Worm (Caenorhabditis elegans): ENCODE results near the gene mig-39.

mig-39 gene

DNA sequence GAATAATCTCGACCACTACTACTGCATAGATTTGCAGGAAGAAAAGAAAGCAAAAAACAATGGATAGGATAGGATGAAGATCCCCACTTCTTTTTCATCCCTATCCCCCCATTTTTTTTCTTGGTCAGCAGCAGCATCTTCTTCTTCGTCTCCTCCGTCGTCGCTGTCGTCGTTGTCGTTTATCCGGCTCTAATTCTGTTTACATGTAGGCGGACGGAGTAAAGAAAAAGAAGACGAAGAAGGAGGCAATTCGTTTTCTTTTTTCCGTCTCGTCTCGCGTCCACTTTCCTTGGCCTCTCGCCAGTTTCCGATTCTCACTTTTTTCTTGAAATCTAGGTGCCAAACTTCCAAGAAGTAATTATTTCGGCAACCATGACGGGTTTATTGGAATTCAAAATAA lies 44.9 kb downstream of the mig-39 start:
- peak; percentile 86 for TF ChIP-seq unc-42 (tag; optimal IDR thresholded peaks at IDR 0.05)
- TF ChIP-seq fkh-6 (tag; optimal IDR thresholded peaks at IDR 0.05): no peak

DNA sequence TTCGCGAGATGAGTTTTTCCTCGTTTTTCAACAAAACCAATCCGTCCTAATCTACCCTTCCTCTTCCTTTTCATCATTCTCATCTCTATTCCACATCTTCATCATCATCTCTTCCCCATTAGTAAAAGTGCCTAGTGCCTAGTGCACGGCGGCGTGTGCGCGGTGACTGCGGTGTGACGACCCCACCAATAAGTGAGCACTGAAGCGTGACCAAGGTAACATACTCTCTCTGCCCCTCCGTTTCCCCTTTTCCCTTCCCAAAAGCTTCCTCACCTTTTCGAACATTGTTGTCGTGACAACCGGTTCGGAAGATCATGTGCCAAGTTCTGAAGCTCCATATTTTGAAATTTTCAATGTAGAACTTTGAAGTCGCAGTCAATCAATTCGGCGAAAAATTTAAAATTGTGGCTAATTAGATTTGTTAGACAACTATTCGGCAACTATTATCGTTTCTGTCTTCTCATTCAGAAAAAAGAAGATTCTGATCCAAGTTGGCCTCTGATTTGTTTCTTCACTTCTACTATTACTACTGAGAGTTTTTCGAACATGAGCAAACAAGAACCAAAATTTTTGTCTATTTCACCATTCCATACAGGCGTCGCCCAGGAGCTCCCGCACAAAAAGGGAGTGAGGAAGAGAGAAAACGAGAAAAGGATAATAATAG lies 45.6 kb downstream of the mig-39 start:
- TF ChIP-seq tbx-2 (tag; optimal IDR thresholded peaks at IDR 0.05) (no peak), T23F11.4 (GFP tag; optimal IDR thresholded peaks at IDR 0.05) (no peak), ceh-14 (tag; optimal IDR thresholded peaks at IDR 0.05) (no peak), ceh-31 (tag; optimal IDR thresholded peaks at IDR 0.05) (peak; percentile 53), pros-1 (tag; optimal IDR thresholded peaks at IDR 0.05) (peak; percentile 32), hlh-15 (tag; optimal IDR thresholded peaks at IDR 0.05) (no peak), pax-1 (tag; optimal IDR thresholded peaks at IDR 0.05) (peak; percentile 72)

DNA sequence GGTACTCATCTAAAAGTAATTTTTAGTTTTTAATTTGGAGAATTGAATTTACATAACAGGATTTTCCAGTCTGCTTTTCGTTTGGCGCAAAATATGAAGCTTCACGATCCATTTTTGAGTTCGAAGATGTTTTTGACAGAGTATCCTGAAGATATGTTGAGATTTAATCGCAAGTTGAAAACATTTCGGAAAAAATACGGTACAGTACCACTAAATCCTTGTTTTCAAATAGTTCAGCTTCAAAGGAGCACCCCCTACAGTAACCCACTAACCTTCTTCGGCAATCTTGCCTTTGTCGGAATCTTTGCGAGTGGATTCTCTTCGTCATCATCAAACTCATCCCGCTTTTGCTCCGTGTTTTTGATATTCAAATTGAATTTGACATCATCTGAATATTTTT lies 52.2 kb downstream of the mig-39 start:
- no peak for TF ChIP-seq pqm-1 (tag; optimal IDR thresholded peaks at IDR 0.05)
- TF ChIP-seq unc-86 (tag; optimal IDR thresholded peaks at IDR 0.05): no peak
- TF ChIP-seq elt-2 (tag; optimal IDR thresholded peaks at IDR 0.05): no peak
- TF ChIP-seq ceh-30 (tag; optimal IDR thresholded peaks at IDR 0.05): no peak
- no peak for TF ChIP-seq K09A11.1 (tag; optimal IDR thresholded peaks at IDR 0.05; ENCODE audit: insufficient read depth)
- no peak for TF ChIP-seq ceh-24 (tag; optimal IDR thresholded peaks at IDR 0.05)
- no peak for TF ChIP-seq hlh-6 (tag; optimal IDR thresholded peaks at IDR 0.05)
- no peak for TF ChIP-seq ceh-9 (tag; optimal IDR thresholded peaks at IDR 0.05)
- TF ChIP-seq ceh-2 (tag; optimal IDR thresholded peaks at IDR 0.05): no peak
- TF ChIP-seq lin-11 (tag; optimal IDR thresholded peaks at IDR 0.05): no peak
- no peak for TF ChIP-seq fax-1 (tag; optimal IDR thresholded peaks at IDR 0.05)

DNA sequence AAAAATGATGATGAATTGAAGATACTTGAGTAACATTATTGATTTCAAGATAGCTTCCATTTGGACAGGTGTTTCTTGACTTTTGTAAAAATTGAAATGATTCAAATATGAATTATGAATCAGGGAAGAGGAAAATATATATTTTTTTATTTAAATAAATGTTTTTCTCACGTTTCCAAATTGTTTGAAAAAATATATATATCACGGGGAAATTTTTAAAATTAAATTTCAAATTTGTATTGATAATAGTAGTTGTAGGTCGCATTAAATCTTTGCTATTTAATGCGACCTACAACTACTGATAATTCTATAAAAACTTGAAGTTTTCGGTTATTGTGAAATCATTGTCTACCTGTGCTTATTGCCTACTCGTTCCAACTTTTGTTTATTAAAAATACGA lies 53.1 kb downstream of the mig-39 start, which contains the start of gene ZC21.8:
ZC21.8 (minus strand) TSS at position 101 of the 400 bp plus-strand sequence.
- TF ChIP-seq lin-11 (tag; optimal IDR thresholded peaks at IDR 0.05) (no peak), dve-1 (tag; optimal IDR thresholded peaks at IDR 0.05) (no peak), ceh-6 (GFP tag; optimal IDR thresholded peaks at IDR 0.05) (no peak), madf-2 (tag; optimal IDR thresholded peaks at IDR 0.05) (no peak), nhr-11 (tag; optimal IDR thresholded peaks at IDR 0.05) (no peak), tbx-2 (tag; optimal IDR thresholded peaks at IDR 0.05) (no peak), ceh-34 (tag; optimal IDR thresholded peaks at IDR 0.05) (no peak), fax-1 (tag; optimal IDR thresholded peaks at IDR 0.05) (no peak), fkh-6 (tag; optimal IDR thresholded peaks at IDR 0.05) (no peak), Y22D7AL.16 (tag; optimal IDR thresholded peaks at IDR 0.05) (no peak), ceh-18 (tag; optimal IDR thresholded peaks at IDR 0.05) (no peak), sox-4 (tag; optimal IDR thresholded peaks at IDR 0.05) (no peak), zip-5 (tag; optimal IDR thresholded peaks at IDR 0.05) (no peak)

DNA sequence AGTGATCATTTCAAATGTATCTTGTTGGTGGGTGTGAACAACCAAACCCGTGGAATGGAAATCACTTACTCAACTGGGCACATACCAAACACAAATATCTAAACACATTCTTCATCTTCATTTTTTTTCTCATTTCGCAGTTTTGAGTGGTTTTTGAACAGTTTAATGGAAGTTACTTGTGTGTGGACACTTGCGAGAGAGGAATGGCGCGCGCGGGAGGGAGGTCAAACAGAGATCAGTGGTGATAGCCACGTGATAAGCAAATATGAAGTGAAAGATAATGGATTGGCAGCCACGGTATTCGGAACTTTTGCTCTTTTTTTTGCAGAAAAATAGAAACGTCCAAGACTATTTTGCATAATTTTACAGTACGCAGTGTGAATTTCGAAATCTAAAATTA lies 53.8 kb downstream of the mig-39 start:
- TF ChIP-seq sdc-2 (tag; optimal IDR thresholded peaks at IDR 0.05) (no peak), ceh-6 (GFP tag; optimal IDR thresholded peaks at IDR 0.05) (no peak), ceh-24 (tag; optimal IDR thresholded peaks at IDR 0.05) (no peak)

DNA sequence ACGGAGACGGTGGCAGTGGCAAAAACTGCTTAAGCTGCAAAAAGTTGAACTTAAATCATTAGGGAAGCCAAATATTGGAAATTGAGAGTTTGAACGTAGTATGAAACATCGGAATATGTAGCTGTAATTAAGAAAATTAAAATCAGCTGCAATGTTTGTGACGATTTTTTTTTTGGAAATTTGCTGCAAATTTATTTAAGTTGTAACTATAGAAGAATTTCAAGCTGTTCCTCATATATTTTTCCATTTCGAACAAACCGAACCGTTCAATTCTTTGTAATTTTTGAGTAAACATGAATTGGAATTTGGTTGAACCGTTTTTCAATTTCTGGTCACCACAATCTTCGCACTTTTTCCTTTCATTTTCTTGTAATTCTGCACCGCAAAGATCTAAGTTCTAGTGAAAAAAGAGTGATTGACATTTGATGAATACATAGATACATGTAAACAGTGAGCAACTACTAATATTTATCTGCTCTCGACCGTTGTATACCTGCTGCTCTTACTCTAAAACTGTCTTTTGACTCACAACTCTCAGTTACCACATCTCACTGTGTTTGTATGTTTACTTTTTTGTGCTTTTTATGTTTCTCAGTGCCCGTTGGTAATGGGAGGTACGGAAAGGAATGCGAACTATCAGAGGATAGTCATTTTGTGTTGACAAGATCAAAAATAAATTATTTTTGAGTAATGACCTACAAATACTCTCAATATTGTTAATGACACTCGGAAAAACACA lies 55.0 kb downstream of the mig-39 start:
- TF ChIP-seq pha-4 (tag; optimal IDR thresholded peaks at IDR 0.05) (no peak), syd-9 (tag; optimal IDR thresholded peaks at IDR 0.05) (no peak), ceh-34 (tag; optimal IDR thresholded peaks at IDR 0.05) (no peak), sox-4 (tag; optimal IDR thresholded peaks at IDR 0.05) (no peak), mec-3 (tag; optimal IDR thresholded peaks at IDR 0.05; ENCODE audit: borderline replicate concordance) (no peak), Y22D7AL.16 (tag; optimal IDR thresholded peaks at IDR 0.05) (no peak)

All from whole organism, late embryonic.